Fruit fly (Drosophila melanogaster) whole organism, embryonic: ENCODE measurements around the gene CG43815.

ENCODE experiments used
- Ada2b ChIP-seq: fragments of 200-800 bp; sonication (Bioruptor generic); IDR thresholded peaks from 2 replicates; pipeline ENCODE4 v1.3.6; 2022; ENCODE audit warnings: missing biosample characterization, missing genetic modification characterization
- CG11085 ChIP-seq: fragments of 200-800 bp; sonication (Bioruptor generic); IDR thresholded peaks from 2 replicates; pipeline ENCODE4 v1.3.6; 2022; ENCODE audit warnings: missing biosample characterization, missing genetic modification characterization
- CG12299 ChIP-seq: fragments of 200-800 bp; sonication (Bioruptor generic); optimal IDR thresholded peaks from 2 replicates; lab custom pipeline; 2018; ENCODE audit warnings: missing biosample characterization, mild to moderate bottlenecking, missing genetic modification characterization
- CG12744 ChIP-seq: fragments of 200-800 bp; sonication (Bioruptor generic); optimal IDR thresholded peaks from 2 replicates; lab custom pipeline; 2016; ENCODE audit warnings: missing biosample characterization, missing genetic modification characterization
- CG13894 ChIP-seq: fragments of 200-800 bp; sonication (Bioruptor generic); optimal IDR thresholded peaks from 3 replicates; lab custom pipeline; 2018; ENCODE audit warnings: missing biosample characterization, mild to moderate bottlenecking, missing genetic modification characterization, moderate library complexity
- CG15514 ChIP-seq: fragments of 200-800 bp; sonication (Bioruptor generic); optimal IDR thresholded peaks from 3 replicates; lab custom pipeline; 2017; ENCODE audit warnings: missing biosample characterization, missing genetic modification characterization, mild to moderate bottlenecking, moderate library complexity, missing genetic modification reagents
- CG1603 ChIP-seq: fragments of 200-800 bp; sonication (Bioruptor generic); optimal IDR thresholded peaks from 2 replicates; lab custom pipeline; 2019; ENCODE audit warnings: missing biosample characterization, mild to moderate bottlenecking, missing genetic modification characterization, moderate library complexity
- CG16779 ChIP-seq: fragments of 200-800 bp; sonication (Bioruptor generic); IDR thresholded peaks from 2 replicates; pipeline ENCODE4 v1.3.6; 2022; ENCODE audit warnings: missing biosample characterization, missing genetic modification characterization
- CG1832 ChIP-seq: fragments of 200-800 bp; sonication (Bioruptor generic); optimal IDR thresholded peaks from 2 replicates; lab custom pipeline; 2017; ENCODE audit warnings: missing biosample characterization, mild to moderate bottlenecking, missing genetic modification characterization, inconsistent platforms
- CG3163 ChIP-seq: fragments of 200-800 bp; sonication (Bioruptor generic); optimal IDR thresholded peaks from 3 replicates; lab custom pipeline; 2016; ENCODE audit warnings: missing biosample characterization, missing genetic modification characterization
- CG3281 ChIP-seq: fragments of 200-800 bp; sonication (Bioruptor generic); optimal IDR thresholded peaks from 3 replicates; lab custom pipeline; 2017; ENCODE audit warnings: missing biosample characterization, mild to moderate bottlenecking, missing genetic modification characterization
- CG33557 ChIP-seq: fragments of 200-800 bp; sonication (Bioruptor generic); optimal IDR thresholded peaks from 2 replicates; lab custom pipeline; 2019; ENCODE audit warnings: missing biosample characterization, mild to moderate bottlenecking, missing genetic modification characterization, moderate library complexity
- CG5180 ChIP-seq: fragments of 200-800 bp; sonication (Bioruptor generic); optimal IDR thresholded peaks from 3 replicates; lab custom pipeline; 2017; ENCODE audit warnings: missing biosample characterization, missing genetic modification characterization, mild to moderate bottlenecking, moderate library complexity, missing genetic modification reagents
- CG6272 ChIP-seq: fragments of 200-800 bp; sonication (Bioruptor generic); IDR thresholded peaks from 2 replicates; pipeline ENCODE4 v1.3.6; 2022; ENCODE audit warnings: missing biosample characterization, missing genetic modification characterization
- CG6854 ChIP-seq: fragments of 200-800 bp; sonication (Bioruptor generic); optimal IDR thresholded peaks from 3 replicates; lab custom pipeline; 2017; ENCODE audit warnings: missing biosample characterization, mild to moderate bottlenecking, missing genetic modification characterization
- CG8765 ChIP-seq: fragments of 200-800 bp; sonication (Bioruptor generic); IDR thresholded peaks from 2 replicates; pipeline ENCODE4 v1.3.6; 2022; ENCODE audit warnings: missing biosample characterization, missing genetic modification characterization
- Camta ChIP-seq: fragments of 200-800 bp; sonication (Bioruptor generic); optimal IDR thresholded peaks from 2 replicates; lab custom pipeline; 2016; ENCODE audit warnings: missing biosample characterization, missing genetic modification characterization
- Dref ChIP-seq: fragments of 200-800 bp; sonication (Bioruptor generic); IDR thresholded peaks from 2 replicates; pipeline ENCODE4 v1.3.6; 2022; ENCODE audit warnings: missing biosample characterization, missing genetic modification characterization
- Fer2 ChIP-seq: fragments of 200-800 bp; sonication (Bioruptor generic); optimal IDR thresholded peaks from 2 replicates; lab custom pipeline; 2018; ENCODE audit warnings: missing biosample characterization, mild to moderate bottlenecking, missing genetic modification characterization, moderate library complexity
- Hey ChIP-seq: fragments of 200-800 bp; sonication (Bioruptor generic); optimal IDR thresholded peaks from 3 replicates; lab custom pipeline; 2018; ENCODE audit warnings: missing biosample characterization, mild to moderate bottlenecking, missing genetic modification characterization
- Kr ChIP-seq: fragments of 200-800 bp; sonication (Bioruptor generic); optimal IDR thresholded peaks from 2 replicates; lab custom pipeline; 2017; ENCODE audit warnings: missing biosample characterization, mild to moderate bottlenecking, missing genetic modification characterization
- MTF-1 ChIP-seq: fragments of 200-800 bp; sonication (Bioruptor generic); optimal IDR thresholded peaks from 2 replicates; lab custom pipeline; 2018; ENCODE audit warnings: missing biosample characterization, mild to moderate bottlenecking, missing genetic modification characterization, borderline replicate concordance
- Mes4 ChIP-seq: fragments of 200-800 bp; sonication (Bioruptor generic); optimal IDR thresholded peaks from 2 replicates; lab custom pipeline; 2016; ENCODE audit warnings: missing biosample characterization, missing genetic modification characterization
- Optix ChIP-seq: fragments of 200-800 bp; sonication (Bioruptor generic); IDR thresholded peaks from 3 replicates; pipeline ENCODE4 v1.3.6; 2022; ENCODE audit warnings: missing biosample characterization, missing genetic modification characterization
- Poxn ChIP-seq: fragments of 200-800 bp; sonication (Bioruptor generic); IDR thresholded peaks from 2 replicates; pipeline ENCODE4 v1.3.6; 2022; ENCODE audit warnings: missing biosample characterization, missing genetic modification characterization
- Sry-δ ChIP-seq: fragments of 200-800 bp; sonication (Bioruptor generic); optimal IDR thresholded peaks from 2 replicates; lab custom pipeline; 2016; ENCODE audit warnings: missing biosample characterization, missing genetic modification characterization
- TFAM ChIP-seq: fragments of 200-800 bp; sonication (Bioruptor generic); optimal IDR thresholded peaks from 2 replicates; lab custom pipeline; 2017; ENCODE audit warnings: missing biosample characterization, missing genetic modification characterization, inconsistent platforms
- Taf1 ChIP-seq: fragments of 200-800 bp; sonication (Bioruptor generic); IDR thresholded peaks from 2 replicates; pipeline ENCODE4 v1.3.6; 2022; ENCODE audit warnings: missing biosample characterization, missing genetic modification characterization
- abd-A ChIP-seq: fragments of 200-800 bp; sonication (Bioruptor generic); optimal IDR thresholded peaks from 3 replicates; lab custom pipeline; 2019; ENCODE audit warnings: missing biosample characterization, mild to moderate bottlenecking, missing genetic modification characterization, moderate library complexity
- az2 ChIP-seq: fragments of 200-800 bp; sonication (Bioruptor generic); optimal IDR thresholded peaks from 3 replicates; lab custom pipeline; 2016; ENCODE audit warnings: missing biosample characterization, missing genetic modification characterization
- cas ChIP-seq: fragments of 200-800 bp; sonication (Bioruptor generic); IDR thresholded peaks from 2 replicates; pipeline ENCODE4 v1.3.6; 2022; ENCODE audit warnings: missing biosample characterization, missing genetic modification characterization
- ci ChIP-seq: fragments of 200-800 bp; sonication (Bioruptor generic); IDR thresholded peaks from 3 replicates; pipeline ENCODE4 v1.3.6; 2022; ENCODE audit warnings: missing biosample characterization, missing genetic modification characterization
- ems ChIP-seq: fragments of 200-800 bp; sonication (Bioruptor generic); optimal IDR thresholded peaks from 3 replicates; lab custom pipeline; 2016; ENCODE audit warnings: missing biosample characterization, missing genetic modification characterization
- fd102C ChIP-seq: fragments of 200-800 bp; sonication (Bioruptor generic); optimal IDR thresholded peaks from 2 replicates; lab custom pipeline; 2018; ENCODE audit warnings: missing biosample characterization, mild to moderate bottlenecking, missing genetic modification characterization, moderate library complexity
- fd96Cb ChIP-seq: fragments of 200-800 bp; sonication (Bioruptor generic); optimal IDR thresholded peaks from 2 replicates; lab custom pipeline; 2018; ENCODE audit warnings: missing biosample characterization, mild to moderate bottlenecking, missing genetic modification characterization, moderate library complexity
- fru ChIP-seq: fragments of >200 bp; optimal IDR thresholded peaks from 2 replicates; lab custom pipeline; 2017
- gfzf ChIP-seq: fragments of 200-800 bp; sonication (Bioruptor generic); optimal IDR thresholded peaks from 2 replicates; lab custom pipeline; 2016; ENCODE audit warnings: missing biosample characterization, mild to moderate bottlenecking, missing genetic modification characterization, moderate library complexity
- ham ChIP-seq: fragments of 200-800 bp; sonication (Bioruptor generic); IDR thresholded peaks from 2 replicates; pipeline ENCODE4 v1.3.6; 2022; ENCODE audit warnings: missing biosample characterization, missing genetic modification characterization
- hkb ChIP-seq, 2 experiments: fragments of 200-800 bp in 1 of 2; fragments of >200 bp in 1 of 2; sonication (Bioruptor generic) in 1 of 2; IDR thresholded peaks in 1 of 2; optimal IDR thresholded peaks in 1 of 2; 2 replicates each; pipeline versions ENCODE4 v1.3.6 to Lab custom; 2017 to 2022; ENCODE audit warnings: missing biosample characterization in 1 of 2, missing genetic modification characterization in 1 of 2
- inv ChIP-seq: fragments of 200-800 bp; sonication (Bioruptor generic); IDR thresholded peaks from 2 replicates; pipeline ENCODE4 v1.3.6; 2022; ENCODE audit warnings: missing biosample characterization, missing genetic modification characterization; ENCODE audit not compliant: partially characterized antibody
- lbe ChIP-seq: fragments of 200-800 bp; sonication (Bioruptor generic); optimal IDR thresholded peaks from 2 replicates; lab custom pipeline; 2016; ENCODE audit warnings: missing biosample characterization, mild to moderate bottlenecking, missing genetic modification characterization
- lov ChIP-seq, 2 experiments: fragments of 200-800 bp in 1 of 2; fragments of >200 bp in 1 of 2; sonication (Bioruptor generic) in 1 of 2; IDR thresholded peaks in 1 of 2; optimal IDR thresholded peaks in 1 of 2; 2 replicates in 1 of 2; 3 replicates in 1 of 2; pipeline versions ENCODE4 v1.3.6 to Lab custom; 2017 to 2022; ENCODE audit warnings: missing biosample characterization in 1 of 2, missing genetic modification characterization in 1 of 2
- pnt ChIP-seq: fragments of 200-800 bp; sonication (Bioruptor generic); optimal IDR thresholded peaks from 3 replicates; lab custom pipeline; 2016; ENCODE audit warnings: missing biosample characterization, missing genetic modification characterization
- repo ChIP-seq: fragments of 200-800 bp; sonication (Bioruptor generic); optimal IDR thresholded peaks from 2 replicates; lab custom pipeline; 2016; ENCODE audit warnings: missing biosample characterization, missing genetic modification characterization
- sens-2 ChIP-seq: fragments of 200-800 bp; sonication (Bioruptor generic); IDR thresholded peaks from 2 replicates; pipeline ENCODE4 v1.3.6; 2022; ENCODE audit warnings: missing biosample characterization, missing genetic modification characterization
- sr ChIP-seq: fragments of 200-800 bp; sonication (Bioruptor generic); IDR thresholded peaks from 3 replicates; pipeline ENCODE4 v1.3.6; 2022; ENCODE audit warnings: missing biosample characterization, missing genetic modification characterization
- tup ChIP-seq: fragments of 200-800 bp; sonication (Bioruptor generic); optimal IDR thresholded peaks from 2 replicates; lab custom pipeline; 2016; ENCODE audit warnings: missing biosample characterization, mild to moderate bottlenecking, missing genetic modification characterization, moderate library complexity
- zen ChIP-seq: fragments of 200-800 bp; sonication (Bioruptor generic); optimal IDR thresholded peaks from 3 replicates; lab custom pipeline; 2018; ENCODE audit warnings: missing biosample characterization, mild to moderate bottlenecking, missing genetic modification characterization, moderate library complexity
- zen2 ChIP-seq: fragments of 200-800 bp; sonication (Bioruptor generic); IDR thresholded peaks from 3 replicates; pipeline ENCODE4 v1.3.6; 2022; ENCODE audit warnings: missing biosample characterization, missing genetic modification characterization; ENCODE audit not compliant: partially characterized antibody

Gene CG43815

DNA sequence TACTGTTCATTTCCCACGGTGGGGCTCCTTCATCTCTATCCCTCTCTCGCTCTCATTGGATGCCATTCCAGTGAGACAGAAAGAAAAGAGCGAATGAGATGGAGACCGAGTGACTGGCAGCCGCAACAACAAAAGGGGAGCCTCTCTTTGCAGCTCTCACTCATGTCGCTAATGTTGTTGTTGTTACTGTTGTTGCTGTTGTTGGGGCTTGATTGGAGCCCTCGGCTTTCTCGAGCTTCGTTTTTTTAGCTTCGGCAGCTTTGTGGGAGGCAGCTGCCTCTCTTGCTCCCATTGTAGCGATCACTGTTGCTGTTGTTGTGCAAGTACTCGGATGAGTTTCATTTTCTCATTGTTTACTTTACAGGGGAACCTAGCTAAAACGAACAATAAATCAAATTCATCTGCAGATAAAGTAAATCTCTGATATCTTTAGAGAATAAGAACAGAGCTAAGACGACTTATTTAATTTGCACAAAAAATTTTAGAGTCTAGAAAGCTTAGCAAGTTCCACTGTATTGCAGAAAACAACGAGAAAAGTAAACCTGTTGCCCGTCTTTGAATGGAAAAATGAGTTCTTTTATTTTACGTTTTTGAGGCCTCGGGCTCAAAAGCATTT lies 41.7 kb upstream of the CG43815 start (continued):
- peak; percentile 71 for TF ChIP-seq fd96Cb (tag; lab: Kevin White, UChicago)
- TF ChIP-seq Dref (GFP tag; lab: Robert Waterston, UW) = no peak
- no peak for TF ChIP-seq Fer2
- no peak for TF ChIP-seq CG16779 (GFP tag; lab: Robert Waterston, UW)
- peak; percentile 31 for TF ChIP-seq repo (GFP tag; lab: Kevin White, UChicago)
- TF ChIP-seq CG1603 (tag; lab: Kevin White, UChicago) = peak; percentile 49
- peak; percentile 36 for TF ChIP-seq pnt (GFP tag; lab: Kevin White, UChicago)
- no peak for TF ChIP-seq MTF-1
- no peak for TF ChIP-seq Sry-δ (GFP tag; lab: Kevin White, UChicago)
- TF ChIP-seq Kr (GFP tag; lab: Kevin White, UChicago) = no peak
- no peak for TF ChIP-seq abd-A
- TF ChIP-seq TFAM = no peak
- TF ChIP-seq CG12744 = no peak
- peak; percentile 56 for TF ChIP-seq CG1832
- peak; percentile 10 for TF ChIP-seq zen
- TF ChIP-seq lov (optimal IDR thresholded peaks at IDR 0.05; lab: Kevin White, UChicago) = no peak
- peak; percentile 83; the same call in 2 of the 3 replicates for TF ChIP-seq lov (GFP tag; IDR thresholded peaks at IDR 0.05; lab: Robert Waterston, UW)
- 0 out of 3 replicates have a peak, but pooled peaks have one; percentile 7 for TF ChIP-seq Optix
- no peak for TF ChIP-seq CG13894 (tag; lab: Kevin White, UChicago)
- TF ChIP-seq CG3281 (GFP tag; lab: Kevin White, UChicago) = peak; percentile 27
- no peak for TF ChIP-seq CG6854 (GFP tag; lab: Kevin White, UChicago)
- TF ChIP-seq Taf1 = no peak
- no peak for TF ChIP-seq Poxn (GFP tag; lab: Robert Waterston, UW)
- TF ChIP-seq fru (lab: Kevin White, UChicago) = no peak
- TF ChIP-seq tup (GFP tag; lab: Kevin White, UChicago) = no peak
- no peak for TF ChIP-seq ham (GFP tag; lab: Robert Waterston, UW)
- TF ChIP-seq hkb (optimal IDR thresholded peaks at IDR 0.05; lab: Kevin White, UChicago) = no peak
- TF ChIP-seq hkb (GFP tag; IDR thresholded peaks at IDR 0.05; lab: Robert Waterston, UW) = peak; percentile 47
- TF ChIP-seq lbe (GFP tag; lab: Kevin White, UChicago) = peak; percentile 55
- TF ChIP-seq CG11085 (GFP tag; lab: Robert Waterston, UW) = no peak
- peak; percentile 44; the same call in 1 of the 2 replicates for TF ChIP-seq Ada2b
- TF ChIP-seq ci (GFP tag; lab: Robert Waterston, UW) = peak; percentile 70; the same call in 2 of the 3 replicates
- TF ChIP-seq CG33557 (GFP tag; lab: Kevin White, UChicago) = no peak
- no peak for TF ChIP-seq CG15514
- peak; percentile 19 for TF ChIP-seq ems
- no peak for TF ChIP-seq inv (GFP tag; lab: Robert Waterston, UW)
- TF ChIP-seq CG8765 (GFP tag; lab: Robert Waterston, UW) = no peak
- TF ChIP-seq CG5180 (GFP tag; lab: Kevin White, UChicago) = no peak
- TF ChIP-seq sr (GFP tag; lab: Robert Waterston, UW) = 0 out of 3 replicates have a peak, but pooled peaks have one; percentile 16
- TF ChIP-seq sens-2 (GFP tag; lab: Robert Waterston, UW) = no peak; the same call in 1 of the 2 replicates
- no peak for TF ChIP-seq Hey (tag; lab: Kevin White, UChicago)
- peak; percentile 49 for TF ChIP-seq Camta (GFP tag; lab: Kevin White, UChicago)
- peak; percentile 60 for TF ChIP-seq az2 (GFP tag; lab: Kevin White, UChicago)
- no peak for TF ChIP-seq cas (GFP tag; lab: Robert Waterston, UW)
- TF ChIP-seq zen2 (GFP tag; lab: Robert Waterston, UW) = 0 out of 3 replicates have a peak, but pooled peaks have one; percentile 13
- TF ChIP-seq CG6272 (GFP tag; lab: Robert Waterston, UW) = no peak
- peak; percentile 19 for TF ChIP-seq Mes4 (GFP tag; lab: Kevin White, UChicago)
- no peak for TF ChIP-seq gfzf (GFP tag; lab: Kevin White, UChicago)
- TF ChIP-seq fd102C = no peak
- no peak for TF ChIP-seq CG3163 (GFP tag; lab: Kevin White, UChicago)
- no peak for TF ChIP-seq CG12299 (tag; lab: Kevin White, UChicago)
